Fruit fly (Drosophila melanogaster): ENCODE data around the gene CG15822.

The CG15822 gene

dm6 chr3L:2115524-2116245, 48.0 kb downstream of the CG15822 start, which contains the start of gene sls (continued):
- TF ChIP-seq CG7271 (tag; optimal IDR thresholded peaks at IDR 0.05) (peak; percentile 55), tap (tag; optimal IDR thresholded peaks at IDR 0.05) (peak; percentile 92), chif (GFP tag; optimal IDR thresholded peaks at IDR 0.05) (peak; percentile 91 to 96), cato (GFP tag; optimal IDR thresholded peaks at IDR 0.05; ENCODE audit: borderline replicate concordance) (peak; percentile 81), CG9437 (GFP tag; optimal IDR thresholded peaks at IDR 0.05) (peak; percentile 78), grau (tag; optimal IDR thresholded peaks at IDR 0.05) (peak; percentile 94), CG13287 (GFP tag; IDR thresholded peaks at IDR 0.05; ENCODE audit: partially characterized antibody) (no peak), CG1529 (GFP tag; optimal IDR thresholded peaks at IDR 0.05) (peak; percentile 90), B-H2 (GFP tag; optimal IDR thresholded peaks at IDR 0.05) (peak; percentile 90), Stat92E (GFP tag; optimal IDR thresholded peaks at IDR 0.05) (peak in 1 of 3 experiments; percentile 75), CG7963 (GFP tag; IDR thresholded peaks at IDR 0.05; ENCODE audit: partially characterized antibody) (no peak), CG9932 (GFP tag; IDR thresholded peaks at IDR 0.05) (peak; percentile 93), Nf-YA (GFP tag; IDR thresholded peaks at IDR 0.05) (peak; percentile 77), CG4404 (GFP tag; IDR thresholded peaks at IDR 0.05) (peak; percentile 73), CG12659 (GFP tag; optimal IDR thresholded peaks at IDR 0.05) (peak; percentile 94), Dip2 (GFP tag; IDR thresholded peaks at IDR 0.05) (no peak), chn (GFP tag; optimal IDR thresholded peaks at IDR 0.05) (peak; percentile 93), crol (GFP tag; IDR thresholded peaks at IDR 0.05) (no peak), fd96Cb (tag; optimal IDR thresholded peaks at IDR 0.05) (peak; percentile 82), E2f1 (GFP tag; IDR thresholded peaks at IDR 0.05) (peak; percentile 88), Hsf (GFP tag; optimal IDR thresholded peaks at IDR 0.05) (peak; percentile 94), CG6765 (GFP tag; optimal IDR thresholded peaks at IDR 0.05) (peak; percentile 56), CG3726 (GFP tag; IDR thresholded peaks at IDR 0.05) (peak; percentile 78), CG6254 (GFP tag; optimal IDR thresholded peaks at IDR 0.05) (peak; percentile 68), az2 (GFP tag; optimal IDR thresholded peaks at IDR 0.05) (peak; percentile 92), ken (GFP tag; IDR thresholded peaks at IDR 0.05) (peak; percentile 91), nerfin-2 (GFP tag; IDR thresholded peaks at IDR 0.05; ENCODE audit: partially characterized antibody) (no peak), ewg (GFP tag; optimal IDR thresholded peaks at IDR 0.05) (peak; percentile 82), CG8281 (tag; optimal IDR thresholded peaks at IDR 0.05) (peak; percentile 80), CG2889 (GFP tag; IDR thresholded peaks at IDR 0.05) (peak; percentile 87), tgo (GFP tag; IDR thresholded peaks at IDR 0.05) (peak; percentile 88), CG1647 (GFP tag; optimal IDR thresholded peaks at IDR 0.05) (peak; percentile 79), hth (optimal IDR thresholded peaks at IDR 0.05) (no peak), CG10462 (GFP tag; optimal IDR thresholded peaks at IDR 0.05) (peak; percentile 83), pros (GFP tag; optimal IDR thresholded peaks at IDR 0.05) (no peak), CG4328 (GFP tag; optimal IDR thresholded peaks at IDR 0.05) (peak; percentile 57), CG14441 (GFP tag; IDR thresholded peaks at IDR 0.05) (peak; percentile 93), CG10209 (GFP tag; optimal IDR thresholded peaks at IDR 0.05) (peak; percentile 90), CG15479 (GFP tag; optimal IDR thresholded peaks at IDR 0.05) (no peak), pho (GFP tag; optimal IDR thresholded peaks at IDR 0.05) (peak; percentile 92), CG3163 (GFP tag; optimal IDR thresholded peaks at IDR 0.05) (peak; percentile 83), Vsx1 (GFP tag; optimal IDR thresholded peaks at IDR 0.05) (peak; percentile 50), hkb (optimal IDR thresholded peaks at IDR 0.05) (no peak), hkb (GFP tag; IDR thresholded peaks at IDR 0.05) (peak; percentile 90), Dek (tag; optimal IDR thresholded peaks at IDR 0.05) (peak; percentile 90), Spps (tag; optimal IDR thresholded peaks at IDR 0.05) (peak; percentile 81), CG11398 (GFP tag; optimal IDR thresholded peaks at IDR 0.05) (peak; percentile 91), usp (GFP tag; optimal IDR thresholded peaks at IDR 0.05) (no peak), Side (GFP tag; optimal IDR thresholded peaks at IDR 0.05) (peak; percentile 47), nau (GFP tag; optimal IDR thresholded peaks at IDR 0.05) (peak; percentile 44)

Measured in whole organism, embryonic.